Fruit fly (Drosophila melanogaster) Kc167 (cell line): ENCODE results near the gene Capr.

Experiments used
- Myc ChIP-seq: fragments of >200 bp; optimal IDR thresholded peaks from 2 replicates; lab custom pipeline; 2017; ENCODE audit warnings: missing external identifiers
- Sin3A ChIP-seq: fragments of >200 bp; optimal IDR thresholded peaks from 2 replicates; lab custom pipeline; 2018; ENCODE audit warnings: missing external identifiers
- h ChIP-seq: fragments of >200 bp; optimal IDR thresholded peaks from 3 replicates; lab custom pipeline; 2018; ENCODE audit warnings: missing external identifiers
- insv ChIP-seq: fragments of >200 bp; optimal IDR thresholded peaks from 3 replicates; lab custom pipeline; 2018; ENCODE audit warnings: missing external identifiers
- psq ChIP-seq: fragments of >200 bp; optimal IDR thresholded peaks from 2 replicates; lab custom pipeline; 2017; ENCODE audit warnings: missing external identifiers
- ttk ChIP-seq: sonication (Bioruptor generic); optimal IDR thresholded peaks from 2 replicates; lab custom pipeline; 2017; ENCODE audit warnings: missing external identifiers

Capr gene

dm6 chr3L:18653737-18654136 is 19.4 kb downstream of the Capr start:
- TF ChIP-seq Myc (lab: Kevin White, UChicago): no peak
- TF ChIP-seq h (lab: Kevin White, UChicago): no peak
- no peak for TF ChIP-seq Sin3A (lab: Kevin White, UChicago)
- TF ChIP-seq psq (lab: Kevin White, UChicago): no peak
- TF ChIP-seq insv (lab: Kevin White, UChicago): no peak
- TF ChIP-seq ttk (lab: Kevin White, UChicago): no peak

dm6 chr3L:18643222-18643621 is 29.9 kb downstream of the Capr start:
- no peak for TF ChIP-seq h (lab: Kevin White, UChicago)
- TF ChIP-seq psq (lab: Kevin White, UChicago): no peak

DNA sequence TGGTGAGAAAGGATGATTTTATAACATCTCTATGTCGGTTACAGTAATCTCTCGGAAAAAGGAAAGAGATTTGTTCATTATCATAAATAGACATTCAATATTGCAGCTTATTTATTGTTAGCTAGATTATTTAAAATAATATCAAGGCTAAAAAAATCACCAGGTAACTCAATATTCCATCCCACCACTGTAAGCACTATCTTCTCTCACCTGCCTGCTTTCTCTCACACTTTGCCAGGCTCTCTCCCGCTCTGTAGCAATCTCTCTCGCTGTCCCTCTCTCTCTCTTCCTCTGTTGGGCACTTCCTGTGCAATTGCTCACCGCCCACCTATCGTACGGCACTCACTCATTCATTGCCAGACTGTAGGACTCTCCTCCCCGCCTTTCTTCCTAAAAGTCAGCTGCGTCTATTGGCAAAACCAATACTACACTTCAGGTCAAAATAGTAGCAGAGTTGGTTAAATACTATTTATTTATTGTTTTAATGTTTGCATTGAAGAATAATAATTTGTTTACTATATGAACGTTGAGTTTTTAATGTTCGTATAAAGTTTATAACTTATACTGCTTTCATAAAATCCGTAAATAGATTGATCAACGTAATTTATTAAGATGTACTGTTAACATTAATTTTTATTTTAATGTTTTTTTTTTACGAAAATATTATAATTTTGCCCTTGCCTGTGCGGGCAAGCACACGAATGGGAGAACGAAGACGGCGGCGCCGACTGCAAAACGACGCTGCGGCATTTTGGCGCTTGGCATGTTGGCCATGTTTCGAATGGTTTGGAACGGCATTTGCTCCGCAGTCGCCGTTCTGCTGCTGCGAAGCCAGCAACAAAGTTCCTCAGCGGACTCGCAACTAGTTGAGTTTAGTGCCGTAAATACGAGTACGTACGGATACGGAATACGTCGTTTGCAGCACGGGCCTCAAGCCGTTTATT is 32.3 kb downstream of the Capr start:
- TF ChIP-seq h (lab: Kevin White, UChicago) (no peak), insv (lab: Kevin White, UChicago) (no peak), Sin3A (lab: Kevin White, UChicago) (no peak), ttk (lab: Kevin White, UChicago) (no peak), Myc (lab: Kevin White, UChicago) (no peak), psq (lab: Kevin White, UChicago) (no peak)

dm6 chr3L:18638487-18638886 is 34.6 kb downstream of the Capr start:
- TF ChIP-seq insv (lab: Kevin White, UChicago) (no peak), h (lab: Kevin White, UChicago) (no peak), psq (lab: Kevin White, UChicago) (no peak), Sin3A (lab: Kevin White, UChicago) (no peak), ttk (lab: Kevin White, UChicago) (no peak), Myc (lab: Kevin White, UChicago) (no peak)

- TF ChIP-seq ttk (lab: Kevin White, UChicago): no peak
- TF ChIP-seq Sin3A (lab: Kevin White, UChicago): no peak
- TF ChIP-seq h (lab: Kevin White, UChicago): no peak
- TF ChIP-seq psq (lab: Kevin White, UChicago): no peak
- TF ChIP-seq insv (lab: Kevin White, UChicago): no peak
- TF ChIP-seq Myc (lab: Kevin White, UChicago): no peak
These were observed 35.1 kb downstream of the Capr start for dm6 chr3L:18638043-18638442.

dm6 chr3L:18637348-18637747 is 35.8 kb downstream of the Capr start:
- TF ChIP-seq Myc (lab: Kevin White, UChicago): no peak
- no peak for TF ChIP-seq h (lab: Kevin White, UChicago)
- no peak for TF ChIP-seq psq (lab: Kevin White, UChicago)
- no peak for TF ChIP-seq ttk (lab: Kevin White, UChicago)
- TF ChIP-seq insv (lab: Kevin White, UChicago): no peak
- TF ChIP-seq Sin3A (lab: Kevin White, UChicago): no peak

DNA sequence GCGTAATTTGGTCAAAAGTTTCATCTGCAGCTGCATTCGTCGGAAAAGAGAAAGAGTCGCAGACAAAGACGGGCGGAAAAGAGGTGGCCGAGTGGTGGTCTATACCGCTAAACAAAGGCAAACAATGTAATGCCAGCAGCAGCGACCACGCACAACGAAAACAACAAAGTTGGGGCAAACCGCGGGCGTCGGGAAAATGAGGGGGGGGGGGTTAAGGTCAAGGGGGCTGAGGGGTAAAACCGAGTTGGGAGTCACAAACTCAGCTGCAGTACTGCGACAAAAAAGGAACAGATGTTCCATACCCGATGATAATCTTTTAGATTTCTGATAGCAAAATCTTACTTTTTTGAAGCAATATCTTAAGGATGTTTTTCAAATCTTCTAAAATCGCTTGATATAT is 36.3 kb downstream of the Capr start:
- TF ChIP-seq ttk (lab: Kevin White, UChicago) (no peak), insv (lab: Kevin White, UChicago) (no peak), Myc (lab: Kevin White, UChicago) (no peak), h (lab: Kevin White, UChicago) (no peak), Sin3A (lab: Kevin White, UChicago) (no peak), psq (lab: Kevin White, UChicago) (no peak)

- TF ChIP-seq ttk (lab: Kevin White, UChicago) (no peak), psq (lab: Kevin White, UChicago) (no peak), Myc (lab: Kevin White, UChicago) (no peak), h (lab: Kevin White, UChicago) (no peak), Sin3A (lab: Kevin White, UChicago) (no peak), insv (lab: Kevin White, UChicago) (no peak)
These were observed 38.2 kb downstream of the Capr start for dm6 chr3L:18634792-18635471.

DNA sequence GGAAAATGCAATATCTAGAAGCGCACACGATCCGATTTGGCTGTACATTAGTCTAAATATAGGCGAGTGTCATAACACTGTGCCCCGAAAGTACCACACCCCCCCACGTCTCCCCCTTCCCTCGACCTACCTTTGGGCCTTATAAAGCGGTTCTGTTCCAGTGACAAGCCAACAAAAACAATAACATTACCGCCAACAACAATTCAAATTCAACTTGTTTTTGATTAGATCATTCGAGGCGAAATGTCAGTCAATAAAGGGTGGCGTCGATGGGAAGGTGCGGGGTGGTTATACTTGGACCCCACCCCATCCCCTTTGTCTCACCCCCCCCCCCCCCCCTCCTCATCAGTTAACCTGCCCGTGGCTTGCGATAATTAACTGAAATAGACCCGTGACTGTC is 40.0 kb downstream of the Capr start:
- no peak for TF ChIP-seq insv (lab: Kevin White, UChicago)

dm6 chr3L:18632187-18632635 is 40.9 kb downstream of the Capr start:
- TF ChIP-seq h (lab: Kevin White, UChicago) (no peak), ttk (lab: Kevin White, UChicago) (no peak), Sin3A (lab: Kevin White, UChicago) (no peak), insv (lab: Kevin White, UChicago) (no peak), psq (lab: Kevin White, UChicago) (no peak), Myc (lab: Kevin White, UChicago) (no peak)

DNA sequence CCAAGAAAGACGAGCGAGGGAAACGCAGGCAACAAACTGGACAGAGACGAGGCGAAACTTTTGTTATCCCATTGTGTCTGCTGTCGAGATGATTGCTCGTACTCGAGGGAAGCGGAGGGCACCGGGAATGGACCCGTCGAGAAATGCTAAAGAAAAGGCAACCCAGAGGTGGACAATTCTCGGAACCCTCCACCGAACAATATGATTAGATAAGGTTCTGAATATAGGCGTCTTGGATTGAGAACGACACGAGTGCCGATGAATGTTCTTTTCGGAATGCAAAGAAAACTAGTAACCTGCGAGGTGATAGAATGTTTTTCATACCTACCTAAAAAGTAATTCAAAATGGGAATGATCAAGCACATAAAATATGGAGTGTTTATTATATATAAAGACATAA is 43.2 kb downstream of the Capr start:
- no peak for TF ChIP-seq Sin3A (lab: Kevin White, UChicago)
- no peak for TF ChIP-seq Myc (lab: Kevin White, UChicago)
- TF ChIP-seq psq (lab: Kevin White, UChicago): no peak
- no peak for TF ChIP-seq ttk (lab: Kevin White, UChicago)
- TF ChIP-seq h (lab: Kevin White, UChicago): no peak
- no peak for TF ChIP-seq insv (lab: Kevin White, UChicago)
